Worm (Caenorhabditis elegans) whole organism, L4/young adult: ENCODE measurements around the gene C49C3.9.
"Not testable (repeated sequence)": the region's sequence is repeated elsewhere in the genome, so short reads cannot be mapped to it uniquely, and the experiment has no call there.

Source experiments
- W03F9.2 ChIP-seq: fragments of 150-350 bp; optimal IDR thresholded peaks from 2 replicates; lab custom pipeline; 2014; ENCODE audit warnings: missing biosample characterization, missing genetic modification characterization
- dao-5 ChIP-seq: sonication (generic microtip); optimal IDR thresholded peaks from 2 replicates; lab custom pipeline; 2016; ENCODE audit warnings: missing genotype, missing genetic modification characterization, moderate library complexity, missing compliant biosample characterization
- him-1 ChIP-seq: sonication (generic microtip); optimal IDR thresholded peaks from 2 replicates; lab custom pipeline; 2016; ENCODE audit warnings: missing genotype, missing genetic modification reagents, missing genetic modification characterization, missing compliant biosample characterization

C49C3.9 gene

ce11 chrIV:17343482-17343881 lies 1.4 kb upstream of the C49C3.9 start, which contains the start of gene C49C3.11:
C49C3.11 (plus strand) TSS chrIV:17343782.
- no peak for TF ChIP-seq him-1
- TF ChIP-seq dao-5, result no peak
- no peak for TF ChIP-seq W03F9.2 (tag; lab: Kevin White, UChicago)

DNA sequence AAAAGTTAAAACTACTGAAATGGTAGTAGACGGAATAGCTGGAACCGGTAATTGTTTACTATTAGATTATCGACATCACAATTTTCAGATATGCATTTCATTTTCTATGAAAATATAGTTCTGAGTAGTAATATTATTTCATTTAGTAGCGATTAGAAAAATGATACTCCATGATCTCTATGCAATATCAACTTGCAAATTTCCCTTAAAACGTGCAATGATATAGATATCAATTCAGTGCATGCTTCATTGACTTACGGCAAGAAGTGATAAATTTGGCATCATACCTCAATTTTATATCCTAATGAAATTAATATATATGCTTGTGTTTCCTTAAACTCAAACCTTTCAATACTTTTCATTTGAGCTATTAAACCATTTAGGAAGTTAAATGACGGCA lies 553 bp upstream of the C49C3.9 start, which contains the start of gene C49C3.21:
Gene C49C3.21, plus strand, starts transcription at position 301 of the 400 bp plus-strand sequence.
- no peak for TF ChIP-seq dao-5
- no peak for TF ChIP-seq him-1
- no peak for TF ChIP-seq W03F9.2 (tag; lab: Kevin White, UChicago)

ce11 chrIV:17341033-17341432 lies 1.1 kb downstream of the C49C3.9 start:
- no peak for TF ChIP-seq dao-5
- TF ChIP-seq W03F9.2 (tag; lab: Kevin White, UChicago), result no peak
- TF ChIP-seq him-1, result no peak

DNA sequence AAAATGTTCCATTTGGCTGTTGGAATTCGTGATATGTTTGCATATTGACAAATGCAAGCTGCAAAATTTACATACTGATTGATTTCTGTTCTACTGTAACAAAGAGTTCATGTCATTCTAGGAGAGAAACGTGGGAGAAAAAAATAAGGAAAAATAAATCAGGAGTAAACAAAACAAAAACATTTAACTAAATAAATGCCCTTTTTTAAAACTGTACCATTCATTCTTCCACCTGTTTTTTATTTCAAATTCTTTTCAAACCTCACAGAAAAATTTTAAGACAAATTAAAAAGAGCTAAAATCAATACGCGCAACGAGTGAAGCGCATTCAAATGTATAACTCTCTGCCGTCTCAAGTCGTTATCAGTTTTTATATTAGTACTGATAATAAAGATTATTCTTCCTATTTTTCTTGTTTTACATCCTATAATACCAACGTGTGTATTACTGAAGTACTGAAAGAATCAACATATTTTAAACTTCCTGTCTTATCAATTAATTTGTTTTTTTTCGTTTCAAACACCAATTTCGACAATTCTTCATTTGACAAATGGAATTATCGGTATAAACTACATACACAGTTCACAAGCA lies 3.1 kb downstream of the C49C3.9 start, which contains the start of gene C49C3.10:
Gene C49C3.10, minus strand, starts transcription at position 51 of the 591 bp plus-strand sequence.
- TF ChIP-seq him-1, result no peak

DNA sequence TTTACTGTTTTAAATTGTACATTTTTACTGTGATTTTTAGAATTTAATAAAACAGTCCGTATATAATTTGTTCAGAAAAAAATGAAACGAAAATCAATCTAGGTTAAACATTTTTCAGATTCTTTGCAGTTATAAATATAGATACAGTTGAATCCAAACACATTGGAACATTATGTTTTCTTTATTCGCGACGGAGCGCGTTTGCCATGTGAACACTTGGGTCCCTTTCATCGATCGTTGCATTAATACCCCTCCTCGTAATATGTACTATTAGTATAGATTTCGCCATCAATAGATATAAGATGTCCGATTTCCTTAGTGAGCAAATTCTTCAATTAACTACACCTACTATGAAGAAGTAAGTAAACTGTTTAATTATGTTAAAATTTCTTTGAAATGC lies 7.1 kb downstream of the C49C3.9 start, which contains the start of gene C49C3.8:
Gene C49C3.8, plus strand, starts transcription at position 173 of the 400 bp plus-strand sequence.
- no peak for TF ChIP-seq him-1
- TF ChIP-seq W03F9.2 (tag; lab: Kevin White, UChicago), result no peak
- no peak for TF ChIP-seq dao-5

DNA sequence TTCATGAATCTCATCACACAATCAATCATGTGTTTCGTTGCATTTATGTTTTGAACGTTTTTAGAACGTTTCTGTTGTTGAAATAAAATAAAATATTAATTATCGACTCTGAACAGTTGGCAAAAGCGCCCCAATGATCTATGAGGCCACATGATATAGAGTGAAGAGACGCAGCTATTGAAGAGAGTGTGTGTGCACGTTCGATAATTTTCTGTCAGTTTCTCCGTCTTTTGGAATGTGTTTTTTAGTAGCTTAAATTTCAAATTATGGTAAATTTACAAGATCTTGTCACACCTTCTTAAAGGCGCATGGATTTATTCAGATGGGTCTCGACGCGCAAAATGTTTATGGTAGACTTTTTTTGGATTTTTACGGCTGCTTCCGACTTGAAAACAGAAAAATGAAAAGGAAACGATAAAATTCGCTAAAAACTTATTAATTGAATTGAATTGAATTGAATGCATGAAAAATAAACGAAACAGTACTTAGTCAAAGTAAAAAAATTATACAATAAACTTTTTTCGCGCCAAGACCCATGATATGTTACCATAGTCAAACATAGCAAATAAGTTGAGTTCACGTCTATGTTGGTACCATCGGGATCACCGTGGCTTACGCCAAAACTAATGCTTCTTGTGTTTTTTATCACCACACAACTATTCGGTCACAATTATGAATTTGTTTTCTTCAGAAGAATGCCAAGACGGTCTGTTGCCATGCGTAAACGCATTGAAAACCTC lies 8.4 kb downstream of the C49C3.9 start, which contains the start of gene C49C3.15:
Gene C49C3.15, plus strand, starts transcription at position 690 of the 740 bp plus-strand sequence.
- TF ChIP-seq him-1, result no peak
- no peak for TF ChIP-seq W03F9.2 (tag; lab: Kevin White, UChicago)
- no peak for TF ChIP-seq dao-5

- TF ChIP-seq dao-5 (no peak), him-1 (no peak), W03F9.2 (tag; lab: Kevin White, UChicago) (no peak)
Measured at ce11 chrIV:17332261-17332660, 9.9 kb downstream of the C49C3.9 start, which contains the start of gene C49C3.7. C49C3.7 (plus strand) TSS chrIV:17332561.

DNA sequence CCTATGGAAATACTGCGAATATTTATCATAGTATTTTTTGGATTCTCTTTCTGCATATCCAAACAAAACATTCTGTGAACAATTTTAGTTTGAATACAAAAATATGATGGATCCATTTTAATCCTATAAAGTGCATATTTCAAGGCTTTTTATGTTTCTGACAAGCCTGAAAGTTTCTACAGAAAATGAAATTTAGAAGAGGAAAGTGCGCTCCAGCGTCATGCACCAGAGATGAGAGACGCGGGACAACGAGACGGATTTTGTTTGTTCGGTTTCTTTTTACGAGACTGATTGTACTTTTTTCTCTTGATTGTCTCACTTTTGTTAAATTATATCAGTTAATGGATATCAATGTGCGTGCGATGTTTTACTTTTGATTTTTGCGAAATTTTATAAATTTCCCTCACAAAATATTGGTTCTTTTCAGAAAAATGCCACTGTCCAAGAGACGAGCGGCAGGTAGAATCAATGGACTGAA lies 11.0 kb downstream of the C49C3.9 start, which contains the start of gene C49C3.6:
Gene C49C3.6, plus strand, starts transcription at position 428 of the 478 bp plus-strand sequence.
- TF ChIP-seq dao-5 (no peak), him-1 (no peak), W03F9.2 (tag; lab: Kevin White, UChicago) (no peak)

DNA sequence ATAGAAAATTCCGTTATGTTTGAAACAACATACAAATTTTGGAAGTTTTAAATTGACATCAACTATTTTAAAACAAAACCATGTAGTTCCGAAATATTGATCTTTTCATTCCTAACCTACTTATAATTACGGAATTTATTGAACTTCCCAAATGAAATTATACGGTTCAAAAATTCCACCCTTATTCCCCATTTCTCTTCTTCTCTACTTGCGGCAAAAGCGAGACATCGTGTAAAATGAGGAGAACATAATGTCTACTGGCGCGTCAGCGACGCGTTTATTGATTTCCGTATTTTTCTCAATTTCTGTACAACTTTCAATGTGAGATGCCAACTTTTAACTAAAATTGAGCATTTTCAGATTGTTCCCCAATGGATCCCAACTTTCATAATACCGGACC lies 13.3 kb downstream of the C49C3.9 start, which contains the start of gene ceh-88:
Gene ceh-88, plus strand, starts transcription at position 355 of the 400 bp plus-strand sequence.
- TF ChIP-seq him-1 (no peak), W03F9.2 (tag; lab: Kevin White, UChicago) (no peak), dao-5 (no peak)

ce11 chrIV:17320445-17320844 lies 21.7 kb downstream of the C49C3.9 start, which contains the start of gene C49C3.4:
C49C3.4 (plus strand) TSS chrIV:17320795.
- TF ChIP-seq dao-5 (no peak), W03F9.2 (tag; lab: Kevin White, UChicago) (no peak), him-1 (no peak)

DNA sequence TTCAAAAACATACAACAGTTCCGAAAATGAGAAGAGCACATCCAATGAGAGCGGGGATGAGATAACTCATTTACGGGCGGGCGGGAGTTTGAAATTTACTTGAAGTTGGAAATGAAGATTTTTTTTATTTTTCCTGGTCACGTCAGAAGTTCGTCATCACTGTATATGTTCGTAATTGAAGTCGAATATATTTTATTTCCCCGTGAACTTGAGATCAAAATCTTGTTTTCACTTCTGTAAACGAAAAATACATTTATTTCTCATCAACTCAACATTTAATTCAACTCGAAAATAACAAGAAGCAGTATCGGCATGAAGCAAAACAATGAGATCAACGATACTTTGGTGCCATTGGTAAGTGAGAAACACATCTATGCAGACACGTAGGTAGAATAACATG lies 25.7 kb downstream of the C49C3.9 start, which contains the start of gene C49C3.20:
Gene C49C3.20, minus strand, starts transcription at position 101 of the 400 bp plus-strand sequence.
- TF ChIP-seq dao-5 (no peak), W03F9.2 (tag; lab: Kevin White, UChicago) (no peak), him-1 (no peak)

DNA sequence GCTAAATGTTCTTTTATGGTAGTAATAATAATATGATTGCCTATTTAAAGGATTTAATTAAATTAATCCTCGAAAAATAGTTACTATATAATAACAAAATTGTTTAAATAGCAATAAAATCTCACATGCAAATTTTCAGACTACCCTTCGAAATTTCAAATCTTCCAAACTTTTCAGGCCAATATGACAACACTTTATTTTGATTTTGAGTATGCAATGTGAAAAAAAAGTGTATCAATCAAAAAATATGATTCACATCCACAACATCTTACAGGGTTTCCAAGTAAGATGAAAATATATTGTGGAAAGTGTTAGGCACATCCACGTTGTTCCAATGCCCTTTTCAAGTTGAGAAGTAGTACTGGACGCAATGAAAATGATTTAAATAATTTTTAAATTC lies 30.3 kb downstream of the C49C3.9 start, which contains the start of gene snf-9:
Gene snf-9, plus strand, starts transcription at position 301 of the 400 bp plus-strand sequence.
- TF ChIP-seq him-1 (no peak), dao-5 (no peak), W03F9.2 (tag; lab: Kevin White, UChicago) (no peak)

DNA sequence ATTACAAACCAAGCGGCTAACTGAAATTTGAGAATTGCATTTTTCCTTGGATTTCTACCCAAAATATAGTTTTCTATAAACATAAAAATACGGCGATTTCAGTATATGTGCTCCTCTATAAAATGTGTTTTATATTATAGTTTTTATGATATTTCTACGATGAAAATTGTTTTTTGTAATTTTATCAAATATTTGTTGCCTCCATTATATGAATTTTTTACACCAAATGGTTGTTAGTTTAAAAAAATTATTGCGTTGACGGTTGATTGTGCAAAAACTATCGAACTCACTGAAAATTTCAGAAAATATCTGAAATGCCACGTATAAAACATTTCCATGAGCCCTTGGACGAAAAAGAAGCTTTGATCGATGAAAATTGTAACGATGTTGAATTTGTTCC lies 33.9 kb downstream of the C49C3.9 start, which contains the start of gene T28F3.9:
Gene T28F3.9, plus strand, starts transcription at position 301 of the 400 bp plus-strand sequence.
- TF ChIP-seq dao-5 (no peak), him-1 (no peak), W03F9.2 (tag; lab: Kevin White, UChicago) (no peak)

- not testable (repeated sequence) for TF ChIP-seq W03F9.2 (tag; lab: Kevin White, UChicago); him-1; dao-5
Measured at ce11 chrIV:17307223-17307622, 34.9 kb downstream of the C49C3.9 start, which contains the start of gene T28F3.8. T28F3.8 (minus strand) TSS chrIV:17307323.
